Worm (Caenorhabditis elegans): ENCODE results near the gene srlf-18.

srlf-18 gene

DNA sequence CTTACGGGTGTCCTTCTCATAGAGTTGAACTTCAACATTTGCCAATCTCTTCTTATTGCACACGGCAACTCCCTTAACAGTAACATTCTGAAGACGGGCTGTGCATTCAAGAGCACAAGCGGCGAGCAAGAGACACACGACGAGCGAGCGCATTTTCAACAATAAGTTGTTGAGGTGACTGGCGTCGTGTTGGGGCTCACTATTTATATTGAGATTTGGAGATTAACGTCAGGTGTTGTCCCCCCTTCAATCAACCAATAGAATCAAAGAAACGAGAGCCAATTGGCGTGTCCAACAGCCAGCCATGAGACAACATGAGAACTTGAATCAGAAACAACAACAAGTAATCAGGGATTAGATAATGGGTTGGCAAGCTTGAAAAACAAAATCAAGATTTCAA is 37.3 kb downstream of the srlf-18 start, which contains the start of gene ttr-16:
Gene ttr-16 (minus strand): TSS at position 176 of the 400 bp plus-strand sequence.
- TF ChIP-seq hmg-4 (GFP tag; optimal IDR thresholded peaks at IDR 0.05) (no peak), tbx-11 (GFP tag; IDR thresholded peaks at IDR 0.05) (no peak), ets-7 (tag; optimal IDR thresholded peaks at IDR 0.05) (no peak), ceh-13 (GFP tag; optimal IDR thresholded peaks at IDR 0.05) (no peak), tbx-37 (GFP tag; conservative IDR thresholded peaks at IDR 0.05) (no peak), ama-1 (optimal IDR thresholded peaks at IDR 0.05) (no peak), flt-1 (GFP tag; IDR thresholded peaks at IDR 0.05) (no peak), B0310.2 (tag; optimal IDR thresholded peaks at IDR 0.05) (no peak), pes-1 (GFP tag; IDR thresholded peaks at IDR 0.05) (no peak), F13C5.2 (tag; optimal IDR thresholded peaks at IDR 0.05) (no peak), tra-4 (tag; optimal IDR thresholded peaks at IDR 0.05) (no peak), hnd-1 (tag; optimal IDR thresholded peaks at IDR 0.05) (no peak), hmbx-1 (tag; optimal IDR thresholded peaks at IDR 0.05) (no peak), sea-1 (GFP tag; conservative IDR thresholded peaks at IDR 0.05) (no peak), ceh-36 (tag; optimal IDR thresholded peaks at IDR 0.05) (no peak), scrt-1 (GFP tag; IDR thresholded peaks at IDR 0.05) (no peak), aly-1 (tag; optimal IDR thresholded peaks at IDR 0.05) (no peak)

DNA sequence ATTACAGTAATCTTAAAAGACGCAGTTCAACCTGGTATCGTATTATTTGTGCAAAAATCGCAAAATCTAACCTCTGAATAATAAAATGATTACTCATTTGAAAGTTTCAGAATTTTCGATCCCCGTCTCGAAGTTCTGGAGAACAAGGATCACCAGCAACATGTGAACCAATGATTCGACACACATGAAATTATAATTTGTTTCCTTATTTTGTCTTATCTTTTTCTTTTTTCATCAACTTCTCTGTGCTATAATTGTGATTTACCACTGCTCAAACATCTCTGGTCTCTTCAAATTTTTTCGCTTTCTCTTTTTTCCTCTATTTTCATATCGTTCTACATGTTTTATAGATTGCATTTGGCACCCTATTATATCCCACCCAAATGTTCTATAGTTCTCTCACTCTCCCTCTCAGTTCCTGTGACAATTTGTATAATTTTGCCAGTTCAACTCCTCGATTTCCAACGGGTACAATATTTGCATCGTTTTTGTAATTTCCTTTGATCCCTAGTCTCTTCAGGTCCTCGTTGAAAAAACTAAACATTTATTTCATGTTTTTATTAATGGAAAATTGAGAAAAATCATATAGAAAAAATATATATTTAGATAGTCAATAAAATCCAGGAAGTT is 38.2 kb downstream of the srlf-18 start:
- TF ChIP-seq ets-7 (tag; optimal IDR thresholded peaks at IDR 0.05) (no peak), hnd-1 (tag; optimal IDR thresholded peaks at IDR 0.05) (no peak), aly-1 (tag; optimal IDR thresholded peaks at IDR 0.05) (no peak), tbx-37 (GFP tag; conservative IDR thresholded peaks at IDR 0.05) (no peak), hmg-4 (GFP tag; optimal IDR thresholded peaks at IDR 0.05) (no peak), tbx-11 (GFP tag; IDR thresholded peaks at IDR 0.05) (no peak), ceh-13 (GFP tag; optimal IDR thresholded peaks at IDR 0.05) (no peak), F13C5.2 (tag; optimal IDR thresholded peaks at IDR 0.05) (no peak), flt-1 (GFP tag; IDR thresholded peaks at IDR 0.05) (no peak), scrt-1 (GFP tag; IDR thresholded peaks at IDR 0.05) (no peak), tra-4 (tag; optimal IDR thresholded peaks at IDR 0.05) (no peak), ceh-36 (tag; optimal IDR thresholded peaks at IDR 0.05) (no peak), hmbx-1 (tag; optimal IDR thresholded peaks at IDR 0.05) (no peak), sea-1 (GFP tag; conservative IDR thresholded peaks at IDR 0.05) (no peak), ama-1 (optimal IDR thresholded peaks at IDR 0.05) (no peak), pes-1 (GFP tag; IDR thresholded peaks at IDR 0.05) (no peak), B0310.2 (tag; optimal IDR thresholded peaks at IDR 0.05) (no peak)

DNA sequence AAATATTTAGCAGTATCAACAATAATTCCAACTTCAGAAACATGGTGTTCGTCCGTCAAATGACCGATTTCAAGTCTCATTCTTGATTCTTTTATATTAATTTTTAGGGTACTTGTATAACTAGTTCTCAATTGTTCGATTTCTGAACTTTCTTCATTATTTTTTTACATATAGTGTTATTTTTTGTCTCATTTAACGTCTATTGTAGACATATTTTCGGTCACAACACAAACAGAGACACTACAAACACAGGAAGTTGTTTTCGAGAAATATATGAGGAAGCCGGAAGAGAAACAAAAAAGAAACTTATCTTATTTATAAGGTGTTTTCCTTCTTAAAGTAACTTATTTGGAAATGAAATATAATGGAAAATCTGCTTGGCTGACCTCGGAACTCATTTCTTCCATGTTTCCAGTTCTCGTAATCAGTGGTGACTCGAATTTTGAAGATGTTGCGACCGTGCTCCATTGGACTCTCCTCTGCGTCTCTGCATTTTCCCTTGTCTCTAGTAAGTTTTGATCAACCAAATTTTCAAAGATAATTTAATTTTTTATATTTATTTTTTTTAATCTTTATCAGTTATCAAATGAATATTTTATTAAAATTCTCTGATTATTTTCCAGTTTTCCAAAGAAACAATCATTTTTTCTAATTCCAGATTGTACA is 47.5 kb downstream of the srlf-18 start, which contains the start of the genes F36H1.12 and lin-3:
Gene F36H1.12 (minus strand): TSS at position 51 of the 666 bp plus-strand sequence.
Gene lin-3 (plus strand): TSS at position 657 of the 666 bp plus-strand sequence.
- no peak for TF ChIP-seq tbx-37 (GFP tag; conservative IDR thresholded peaks at IDR 0.05)
- TF ChIP-seq hnd-1 (tag; optimal IDR thresholded peaks at IDR 0.05), result no peak
- no peak for TF ChIP-seq aly-1 (tag; optimal IDR thresholded peaks at IDR 0.05)
- no peak for TF ChIP-seq scrt-1 (GFP tag; IDR thresholded peaks at IDR 0.05)
- TF ChIP-seq hmg-4 (GFP tag; optimal IDR thresholded peaks at IDR 0.05), result no peak
- TF ChIP-seq hmbx-1 (tag; optimal IDR thresholded peaks at IDR 0.05), result no peak
- TF ChIP-seq tbx-11 (GFP tag; IDR thresholded peaks at IDR 0.05), result no peak
- TF ChIP-seq flt-1 (GFP tag; IDR thresholded peaks at IDR 0.05), result no peak
- no peak for TF ChIP-seq B0310.2 (tag; optimal IDR thresholded peaks at IDR 0.05)
- no peak for TF ChIP-seq ceh-13 (GFP tag; optimal IDR thresholded peaks at IDR 0.05)
- no peak for TF ChIP-seq ama-1 (optimal IDR thresholded peaks at IDR 0.05)
- no peak for TF ChIP-seq ets-7 (tag; optimal IDR thresholded peaks at IDR 0.05)
- no peak for TF ChIP-seq ceh-36 (tag; optimal IDR thresholded peaks at IDR 0.05)
- no peak for TF ChIP-seq sea-1 (GFP tag; conservative IDR thresholded peaks at IDR 0.05)
- TF ChIP-seq pes-1 (GFP tag; IDR thresholded peaks at IDR 0.05), result no peak
- TF ChIP-seq tra-4 (tag; optimal IDR thresholded peaks at IDR 0.05), result no peak
- TF ChIP-seq F13C5.2 (tag; optimal IDR thresholded peaks at IDR 0.05), result no peak

DNA sequence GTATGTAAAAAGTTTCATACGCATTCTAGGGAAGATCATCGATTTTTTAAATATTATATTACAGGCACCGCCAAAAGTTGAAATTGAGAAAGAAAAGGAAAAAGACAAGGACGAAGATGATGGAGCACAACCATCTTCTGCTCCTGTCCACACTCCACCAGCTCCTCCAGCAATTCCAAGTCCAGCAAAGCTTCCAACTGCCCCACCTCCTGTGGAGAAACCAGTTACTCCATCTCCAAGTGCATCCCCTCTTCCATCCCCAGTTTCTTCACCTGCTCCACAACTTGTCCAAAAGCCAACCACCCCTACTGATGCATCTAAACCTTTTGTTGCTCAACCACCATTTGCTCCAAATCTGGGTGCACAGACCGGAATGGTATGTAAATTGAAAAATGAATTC is 49.3 kb downstream of the srlf-18 start:
- no peak for TF ChIP-seq scrt-1 (GFP tag; IDR thresholded peaks at IDR 0.05)

Measured in whole organism, early embryonic.